Fruit fly (Drosophila melanogaster): ENCODE results near the gene APC4.

dm6 chrX:9129436-9129835 is 46.7 kb downstream of the APC4 start:
- no peak for TF ChIP-seq CG8301 (tag; optimal IDR thresholded peaks at IDR 0.05)
- no peak for TF ChIP-seq CG13204 (GFP tag; optimal IDR thresholded peaks at IDR 0.05)
- TF ChIP-seq CG10348 (GFP tag; IDR thresholded peaks at IDR 0.05) = no peak
- TF ChIP-seq CG8159 (tag; optimal IDR thresholded peaks at IDR 0.05) = no peak
- no peak for TF ChIP-seq rn (GFP tag; IDR thresholded peaks at IDR 0.05)
- TF ChIP-seq CG4496 (GFP tag; IDR thresholded peaks at IDR 0.05) = no peak
- no peak for TF ChIP-seq D1 (tag; optimal IDR thresholded peaks at IDR 0.05)
